Fruit fly (Drosophila melanogaster) Kc167 (cell line): ENCODE measurements around the gene CG12592.

Source experiments
- Myc ChIP-seq: fragments of >200 bp; optimal IDR thresholded peaks from 2 replicates; lab custom pipeline; 2017; ENCODE audit warnings: missing external identifiers
- Sin3A ChIP-seq: fragments of >200 bp; optimal IDR thresholded peaks from 2 replicates; lab custom pipeline; 2018; ENCODE audit warnings: missing external identifiers
- h ChIP-seq: fragments of >200 bp; optimal IDR thresholded peaks from 3 replicates; lab custom pipeline; 2018; ENCODE audit warnings: missing external identifiers
- insv ChIP-seq: fragments of >200 bp; optimal IDR thresholded peaks from 3 replicates; lab custom pipeline; 2018; ENCODE audit warnings: missing external identifiers
- psq ChIP-seq: fragments of >200 bp; optimal IDR thresholded peaks from 2 replicates; lab custom pipeline; 2017; ENCODE audit warnings: missing external identifiers
- ttk ChIP-seq: sonication (Bioruptor generic); optimal IDR thresholded peaks from 2 replicates; lab custom pipeline; 2017; ENCODE audit warnings: missing external identifiers

The CG12592 gene

DNA sequence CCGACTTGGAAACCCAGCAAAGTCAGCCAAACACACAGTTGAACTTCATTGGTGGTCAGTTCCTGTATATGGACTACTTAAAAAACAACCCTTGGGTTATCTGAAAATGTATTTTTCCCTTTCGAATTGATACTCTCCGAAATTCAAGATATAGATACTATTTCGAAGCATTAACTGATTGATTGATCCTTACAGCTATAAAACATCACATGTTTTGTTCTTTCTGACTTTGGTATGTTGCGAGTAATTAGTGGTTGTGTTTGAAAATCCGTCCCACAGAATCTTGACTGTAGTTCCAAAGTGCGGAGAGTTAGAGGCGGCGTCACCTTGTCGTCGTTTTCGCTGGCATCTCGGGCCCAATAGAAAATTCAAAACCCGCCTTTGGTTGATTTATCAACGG is 41.9 kb downstream of the CG12592 start:
- TF ChIP-seq ttk (lab: Kevin White, UChicago): no peak
- no peak for TF ChIP-seq Sin3A (lab: Kevin White, UChicago)
- TF ChIP-seq h: no peak
- no peak for TF ChIP-seq psq
- TF ChIP-seq Myc (lab: Kevin White, UChicago): no peak
- no peak for TF ChIP-seq insv (lab: Kevin White, UChicago)

DNA sequence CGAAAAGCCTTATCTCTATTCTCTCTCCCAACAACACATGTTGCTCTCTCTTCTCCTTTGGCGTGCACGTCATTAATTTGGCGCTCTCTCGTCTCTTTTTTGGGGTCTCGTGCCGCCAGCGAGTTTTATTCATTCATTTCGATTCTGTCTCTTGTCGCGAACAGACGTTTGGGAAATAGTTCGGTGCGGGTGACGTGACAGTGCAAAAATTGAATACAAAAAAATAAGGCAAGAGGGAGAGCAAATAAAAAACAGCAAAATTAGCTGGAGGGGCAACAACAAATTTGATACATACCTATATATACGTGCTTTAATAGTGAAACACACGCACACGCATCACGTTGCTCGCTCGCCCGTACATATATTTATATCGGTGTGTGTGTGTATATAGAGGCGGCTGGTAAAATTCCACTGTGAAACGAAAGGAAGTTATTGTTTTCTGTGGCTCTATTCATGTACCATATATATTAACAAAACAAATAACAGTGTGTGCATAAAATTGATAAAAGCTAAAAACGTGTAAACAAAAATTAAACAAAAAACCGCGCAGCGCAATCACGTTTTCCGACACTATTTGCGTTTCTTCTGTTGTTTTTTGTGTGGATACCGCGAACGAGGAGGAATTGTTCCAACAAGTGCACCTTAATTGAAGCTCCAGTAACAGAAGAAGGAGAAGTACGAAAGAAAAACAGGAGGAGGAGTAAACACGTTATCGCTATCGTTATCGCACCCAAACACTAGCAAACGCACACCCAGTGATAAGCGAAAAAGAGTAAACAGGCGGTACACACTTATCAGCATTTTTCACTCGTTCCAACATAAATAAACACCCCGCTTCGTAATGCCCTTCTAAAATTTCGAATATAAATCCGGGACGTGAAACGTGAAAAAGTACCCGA is 50.2 kb downstream of the CG12592 start, which contains the start of gene cwo:
TSS of gene cwo (plus strand) at position 131 of the 899 bp plus-strand sequence.
- no peak for TF ChIP-seq ttk (lab: Kevin White, UChicago)

DNA sequence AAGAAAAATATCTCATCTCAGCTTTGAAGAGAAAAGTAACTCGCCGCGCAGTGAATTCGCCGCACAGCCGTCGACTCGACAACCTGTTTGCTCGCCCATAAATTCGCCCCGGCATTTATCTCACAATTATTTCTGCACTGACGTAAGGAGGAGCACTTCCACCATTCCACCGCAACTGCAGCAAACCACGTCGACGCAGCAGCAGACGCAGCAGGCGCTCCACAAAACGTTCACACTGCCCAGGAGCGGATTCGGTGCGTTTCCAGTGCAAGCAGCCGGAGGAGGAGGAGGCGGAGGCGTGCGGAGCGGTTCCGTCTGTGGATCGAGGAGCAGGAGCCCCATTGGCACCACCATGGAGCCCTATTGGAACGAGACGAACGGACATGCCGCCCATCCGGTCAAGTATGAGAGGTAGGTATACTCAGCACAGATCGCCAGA is 50.9 kb downstream of the CG12592 start:
- TF ChIP-seq insv (lab: Kevin White, UChicago) (no peak), psq (no peak), Myc (lab: Kevin White, UChicago) (no peak), ttk (lab: Kevin White, UChicago) (no peak)

DNA sequence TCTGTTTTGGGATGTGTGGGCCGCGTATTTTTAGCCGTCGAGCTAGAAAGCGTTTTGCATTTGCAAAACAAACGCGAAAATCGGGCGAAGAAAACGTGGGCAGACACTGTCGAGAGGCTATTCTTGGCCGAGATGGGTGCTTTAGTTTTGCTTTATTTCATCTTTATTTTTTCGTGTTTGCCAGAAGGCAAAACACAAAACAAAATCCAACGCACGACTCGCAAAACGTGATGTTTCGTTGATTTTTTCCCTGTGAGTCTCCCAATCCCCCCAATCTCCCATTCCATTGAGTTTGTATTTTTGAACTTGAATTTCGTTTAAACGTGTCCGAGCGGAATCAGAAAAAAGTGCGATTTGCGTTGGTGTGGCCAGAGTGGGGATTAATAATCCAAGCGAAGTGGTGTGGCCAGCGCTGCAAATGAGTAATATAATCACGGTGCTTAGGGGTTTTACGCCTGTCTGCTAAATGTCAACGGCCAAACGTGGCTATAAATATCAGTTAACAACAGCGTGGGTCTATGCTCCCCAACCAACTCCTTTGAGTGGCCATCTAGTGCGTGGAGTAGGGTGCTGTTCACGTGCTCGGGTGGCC is 51.8 kb downstream of the CG12592 start:
- TF ChIP-seq insv (lab: Kevin White, UChicago) (no peak), Myc (lab: Kevin White, UChicago) (no peak), Sin3A (lab: Kevin White, UChicago) (no peak), psq (no peak), h (no peak), ttk (lab: Kevin White, UChicago) (no peak)
